Fruit fly (Drosophila melanogaster): ENCODE measurements around the gene Est-Q.
A peak's percentile ranks its signal among the peaks of the same experiment; 100 is the strongest.

Est-Q gene

DNA sequence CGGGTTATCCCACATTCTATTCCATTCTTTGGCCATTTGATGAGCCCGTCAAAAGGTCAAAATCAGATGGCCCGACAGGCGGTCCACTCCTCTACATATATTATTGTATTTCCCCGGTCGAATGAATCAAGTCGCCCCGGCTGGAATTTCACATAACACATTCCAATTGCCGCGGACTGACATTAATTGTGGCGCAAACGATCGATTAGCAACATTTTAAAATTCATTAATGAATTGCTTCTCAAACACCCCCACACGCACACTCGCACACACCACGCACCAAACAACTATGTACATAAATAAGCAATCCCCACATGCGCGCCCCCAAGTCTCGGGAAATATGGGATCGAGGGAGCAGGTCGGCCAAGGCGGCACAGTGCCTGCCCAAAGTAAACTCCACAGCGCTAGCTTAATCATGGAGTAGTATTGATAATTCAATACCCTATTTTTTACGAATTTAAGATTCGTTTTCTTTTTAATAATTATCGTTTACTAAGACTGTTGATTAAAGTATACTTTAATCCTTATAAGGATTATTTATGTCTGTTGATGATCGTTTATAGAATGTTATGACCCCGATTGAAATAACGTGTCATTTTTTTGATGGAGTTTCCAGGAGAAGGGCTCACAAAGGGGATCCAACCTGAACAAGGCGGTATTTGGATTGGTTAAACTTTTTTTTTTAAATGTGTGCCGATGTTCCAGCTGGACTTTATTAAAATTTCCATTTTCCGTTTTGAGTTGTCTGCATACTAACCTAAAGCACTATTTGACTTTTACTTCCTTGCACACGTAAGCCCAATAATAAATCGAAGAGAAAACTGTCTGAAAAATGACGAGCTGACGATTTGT, 35.7 kb upstream of the Est-Q start:
- no peak for TF ChIP-seq tj (GFP tag; optimal IDR thresholded peaks at IDR 0.05)
- TF ChIP-seq CG1620 (GFP tag; optimal IDR thresholded peaks at IDR 0.05) = no peak
- no peak for TF ChIP-seq CG7101 (tag; optimal IDR thresholded peaks at IDR 0.05)
- TF ChIP-seq ovo (GFP tag; optimal IDR thresholded peaks at IDR 0.05) = no peak
- no peak for TF ChIP-seq cic (GFP tag; optimal IDR thresholded peaks at IDR 0.05)
- no peak for TF ChIP-seq Crg-1 (GFP tag; optimal IDR thresholded peaks at IDR 0.05)
- TF ChIP-seq CG33017 (tag; optimal IDR thresholded peaks at IDR 0.05) = no peak
- no peak for TF ChIP-seq cnc (optimal IDR thresholded peaks at IDR 0.05)

DNA sequence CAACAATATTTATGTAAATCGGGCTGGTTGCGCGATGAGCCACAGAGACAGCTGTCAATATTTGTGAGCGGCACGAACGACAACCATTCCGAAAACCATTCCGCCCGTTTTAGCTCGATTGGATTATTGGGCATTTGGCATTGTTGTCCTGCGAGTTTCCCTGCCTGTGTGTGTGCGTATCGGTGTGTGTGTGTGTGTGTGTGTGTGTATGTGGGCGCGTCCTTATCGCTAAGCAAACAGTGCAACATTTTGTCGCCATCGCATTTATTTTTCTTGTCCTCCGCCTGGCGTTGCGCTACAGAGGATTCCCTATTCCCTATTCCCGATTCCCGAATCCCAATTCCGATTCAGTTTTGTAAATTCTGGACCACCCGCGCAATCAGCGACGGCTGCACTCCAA, 29.3 kb upstream of the Est-Q start:
- no peak for TF ChIP-seq CG7045 (GFP tag; optimal IDR thresholded peaks at IDR 0.05)

DNA sequence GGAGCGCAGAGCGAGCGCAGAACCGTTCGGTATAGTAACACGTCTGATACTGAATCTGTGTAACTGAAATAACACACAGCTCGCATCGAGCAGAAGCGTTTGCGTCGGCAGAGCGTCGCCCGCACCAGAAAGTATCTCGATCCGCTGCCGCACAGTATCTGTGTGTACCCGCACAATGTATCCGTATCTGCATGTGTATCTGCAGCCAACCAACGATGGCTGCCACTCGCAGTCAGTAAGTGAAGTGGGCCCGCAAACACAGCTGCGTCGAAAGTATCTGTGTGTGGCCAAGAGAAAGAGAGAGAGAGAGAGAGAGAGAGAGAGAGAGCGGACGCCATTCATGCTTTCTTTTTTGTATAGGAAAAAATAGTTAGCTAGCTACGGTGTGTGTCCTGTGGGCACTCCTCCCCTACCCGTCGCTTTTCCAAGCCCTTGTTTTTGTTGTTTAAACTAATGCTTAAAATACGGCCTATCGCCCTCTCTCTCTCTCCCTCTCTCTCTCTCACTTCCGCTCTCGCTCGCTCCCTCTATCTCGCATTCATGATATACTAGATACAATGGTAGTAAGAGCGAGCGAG, 24.7 kb upstream of the Est-Q start, which contains the start of gene croc:
TSS of gene croc (minus strand) at position 51 of the 578 bp plus-strand sequence.
- TF ChIP-seq CG7101 (tag; optimal IDR thresholded peaks at IDR 0.05) = no peak
- no peak for TF ChIP-seq CG12768 (GFP tag; optimal IDR thresholded peaks at IDR 0.05)
- no peak for TF ChIP-seq CG7045 (GFP tag; optimal IDR thresholded peaks at IDR 0.05)
- no peak for TF ChIP-seq kay (GFP tag; ENCODE audit: borderline replicate concordance)
- no peak for TF ChIP-seq tj (GFP tag; optimal IDR thresholded peaks at IDR 0.05)
- TF ChIP-seq Mnt (GFP tag; optimal IDR thresholded peaks at IDR 0.05) = no peak
- TF ChIP-seq toe (GFP tag; optimal IDR thresholded peaks at IDR 0.05) = no peak
- no peak for TF ChIP-seq Crg-1 (GFP tag; optimal IDR thresholded peaks at IDR 0.05)
- no peak for TF ChIP-seq CG14711 (tag; optimal IDR thresholded peaks at IDR 0.05)
- no peak for TF ChIP-seq cic (GFP tag; optimal IDR thresholded peaks at IDR 0.05)
- no peak for TF ChIP-seq cnc (optimal IDR thresholded peaks at IDR 0.05)

DNA sequence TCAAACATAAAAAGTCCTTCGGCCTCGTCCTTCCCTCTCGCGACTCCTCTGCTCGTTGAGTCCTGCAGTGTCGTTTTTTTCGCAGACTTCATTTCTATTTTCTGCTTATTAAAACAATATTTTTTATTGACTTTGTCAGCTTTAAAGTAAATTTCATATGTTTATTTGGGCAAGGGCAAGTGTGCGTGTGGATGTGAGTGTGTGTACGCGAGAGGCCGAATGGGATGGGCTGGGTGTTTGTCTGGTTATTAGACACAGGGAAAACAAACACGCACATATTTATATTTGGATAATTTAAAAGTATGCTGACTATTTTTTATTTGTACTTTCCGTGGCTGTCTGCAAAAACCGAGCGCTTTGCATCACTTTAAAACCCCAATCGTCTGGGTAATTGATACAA, 23.4 kb upstream of the Est-Q start:
- TF ChIP-seq kay (GFP tag; ENCODE audit: borderline replicate concordance) (peak; percentile 72), CG7101 (tag; optimal IDR thresholded peaks at IDR 0.05) (no peak), Hr96 (GFP tag; optimal IDR thresholded peaks at IDR 0.05) (no peak)

DNA sequence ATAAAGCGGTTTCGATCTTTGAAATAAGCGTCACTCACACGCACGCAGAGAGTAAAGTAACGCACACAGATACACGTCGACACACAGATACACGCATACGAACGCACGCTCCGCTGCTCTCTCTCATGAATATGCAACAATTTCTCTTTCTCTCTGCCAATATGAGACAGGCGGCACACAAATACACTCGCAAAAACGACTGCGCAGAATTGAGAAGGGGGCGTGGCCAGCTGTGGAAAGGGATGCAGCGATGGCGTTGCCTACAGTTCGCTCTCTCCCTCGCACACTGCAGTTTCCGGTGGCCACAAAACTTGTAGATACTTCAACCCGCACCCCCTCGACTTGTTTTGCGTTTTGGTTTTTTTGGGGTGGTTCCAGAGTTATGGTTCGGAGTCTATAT, 21.6 kb upstream of the Est-Q start:
- no peak for TF ChIP-seq tj (GFP tag; optimal IDR thresholded peaks at IDR 0.05)
- no peak for TF ChIP-seq Crg-1 (GFP tag; optimal IDR thresholded peaks at IDR 0.05)
- peak; percentile 22 for TF ChIP-seq pad (GFP tag; optimal IDR thresholded peaks at IDR 0.05)
- peak; percentile 57 for TF ChIP-seq CG7045 (GFP tag; optimal IDR thresholded peaks at IDR 0.05)
- TF ChIP-seq CG11617 (GFP tag; optimal IDR thresholded peaks at IDR 0.05) = peak; percentile 7
- TF ChIP-seq Hr96 (GFP tag; optimal IDR thresholded peaks at IDR 0.05) = peak; percentile 21
- peak; percentile 19 for TF ChIP-seq toe (GFP tag; optimal IDR thresholded peaks at IDR 0.05)
- TF ChIP-seq CG7101 (tag; optimal IDR thresholded peaks at IDR 0.05) = peak; percentile 20

DNA sequence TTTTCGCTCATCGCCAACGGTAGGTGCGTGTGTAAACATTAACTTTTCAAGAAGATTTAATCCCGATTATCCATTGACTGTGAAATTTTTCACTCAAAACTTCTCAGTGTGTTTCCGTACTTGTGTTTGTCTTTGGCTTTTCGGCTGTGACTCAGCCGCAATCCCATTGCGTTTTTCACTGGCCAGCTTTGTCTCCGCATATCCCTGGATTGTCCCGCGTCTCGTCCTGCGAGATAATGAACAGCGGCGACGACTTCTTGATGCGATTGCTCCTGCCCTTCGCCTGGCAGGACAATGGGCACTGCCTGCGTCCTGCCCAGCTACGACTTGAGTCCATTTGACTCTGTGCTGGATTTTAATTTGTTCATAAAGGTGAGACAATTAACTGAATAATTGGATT, 19.1 kb upstream of the Est-Q start:
- TF ChIP-seq CG14711 (tag; optimal IDR thresholded peaks at IDR 0.05) = no peak
- TF ChIP-seq CG11617 (GFP tag; optimal IDR thresholded peaks at IDR 0.05) = no peak
- TF ChIP-seq Clk (GFP tag; optimal IDR thresholded peaks at IDR 0.05) = no peak
- no peak for TF ChIP-seq CG1620 (GFP tag; optimal IDR thresholded peaks at IDR 0.05)
- TF ChIP-seq CG7045 (GFP tag; optimal IDR thresholded peaks at IDR 0.05) = no peak
- TF ChIP-seq tj (GFP tag; optimal IDR thresholded peaks at IDR 0.05) = no peak
- no peak for TF ChIP-seq kay (GFP tag; ENCODE audit: borderline replicate concordance)
- TF ChIP-seq cic (GFP tag; optimal IDR thresholded peaks at IDR 0.05) = no peak

DNA sequence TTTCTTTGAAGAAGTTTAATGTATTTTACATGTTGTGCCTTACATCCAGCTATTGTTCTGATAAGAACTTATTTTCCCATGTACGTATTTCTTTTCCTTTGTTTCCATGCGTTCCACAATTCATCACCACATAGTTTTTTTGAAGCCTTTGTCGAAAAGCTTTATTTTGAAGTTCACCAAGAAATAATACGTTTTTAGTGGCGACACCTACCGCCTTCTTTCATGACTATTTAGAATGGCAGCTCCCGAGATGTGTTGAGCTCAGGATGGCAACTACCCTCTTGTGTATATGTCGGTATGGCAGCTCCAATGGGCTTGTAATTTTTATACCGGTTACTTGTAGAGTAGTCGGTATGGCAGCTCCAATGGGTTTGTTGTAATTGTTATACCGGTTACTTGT, 17.4 kb upstream of the Est-Q start:
- no peak for TF ChIP-seq CG11617 (GFP tag; optimal IDR thresholded peaks at IDR 0.05)
- no peak for TF ChIP-seq CG1620 (GFP tag; optimal IDR thresholded peaks at IDR 0.05)
- no peak for TF ChIP-seq Mnt (GFP tag; optimal IDR thresholded peaks at IDR 0.05)
- peak; percentile 32 for TF ChIP-seq kay (GFP tag; ENCODE audit: borderline replicate concordance)
- no peak for TF ChIP-seq Crg-1 (GFP tag; optimal IDR thresholded peaks at IDR 0.05)
- TF ChIP-seq pad (GFP tag; optimal IDR thresholded peaks at IDR 0.05) = no peak
- TF ChIP-seq CG7101 (tag; optimal IDR thresholded peaks at IDR 0.05) = no peak
- peak; percentile 15 for TF ChIP-seq toe (GFP tag; optimal IDR thresholded peaks at IDR 0.05)
- TF ChIP-seq bab1 (GFP tag; optimal IDR thresholded peaks at IDR 0.05) = peak; percentile 70

DNA sequence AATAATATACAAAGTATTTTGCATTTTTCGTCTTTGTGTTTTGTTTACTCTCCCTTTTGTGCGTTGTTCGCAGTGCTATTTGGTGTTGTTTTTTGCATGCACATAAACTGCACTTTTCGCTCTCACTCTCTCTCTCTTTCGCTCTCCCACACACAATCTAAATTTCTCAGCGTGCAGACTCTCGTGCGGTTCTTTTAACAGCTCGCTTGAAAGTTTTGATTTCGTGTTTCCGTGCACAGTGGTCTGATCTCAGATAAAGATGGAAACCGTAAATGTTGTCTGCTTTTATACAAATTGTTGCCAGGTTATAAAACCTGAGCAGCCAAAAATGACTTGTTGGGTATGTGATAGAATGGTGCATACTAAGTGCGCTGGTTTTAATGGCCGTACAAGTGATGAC, 15.8 kb upstream of the Est-Q start:
- TF ChIP-seq kay (GFP tag; ENCODE audit: borderline replicate concordance) = peak; percentile 4
